Fruit fly (Drosophila melanogaster): Measurements from ENCODE around the gene Kots.

The Kots gene

DNA sequence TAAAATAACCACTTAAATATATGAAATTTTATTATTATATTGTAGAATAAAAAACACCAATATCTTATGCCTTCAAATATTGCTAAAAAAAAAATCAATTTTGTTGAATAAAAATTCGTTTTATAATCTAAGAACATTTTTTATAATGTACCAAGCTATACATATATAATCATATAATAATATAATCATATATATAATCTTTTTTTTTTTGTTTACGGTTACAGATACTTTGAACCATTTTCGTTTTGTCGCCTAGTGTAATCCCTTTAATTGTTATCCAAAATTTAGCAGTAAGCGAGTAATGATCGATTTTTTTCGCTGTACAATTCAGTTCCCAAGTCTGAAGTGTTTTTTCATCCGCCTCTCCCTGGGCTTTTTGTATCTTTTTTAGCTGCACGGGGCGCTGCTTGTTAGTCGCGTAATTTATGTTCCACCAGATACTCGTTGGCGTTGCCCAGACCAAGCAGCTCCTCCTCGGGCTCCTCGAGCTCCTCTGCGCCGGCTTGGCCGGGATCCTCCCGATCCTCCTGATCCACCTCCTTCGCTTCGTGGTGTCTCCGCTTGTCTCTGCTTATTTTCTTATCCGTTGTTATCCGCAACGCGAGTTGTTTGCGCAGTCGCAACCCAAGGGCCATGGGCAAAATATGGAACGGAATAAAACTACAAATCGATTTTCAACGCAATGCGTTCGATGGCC, 24.5 kb downstream of the Kots start (continued):
- TF ChIP-seq ss (GFP tag; optimal IDR thresholded peaks at IDR 0.05) (no peak), CG6276 (GFP tag; optimal IDR thresholded peaks at IDR 0.05) (no peak), eg (GFP tag; IDR thresholded peaks at IDR 0.05) (no peak), Ets21C (GFP tag; optimal IDR thresholded peaks at IDR 0.05) (no peak), CG16779 (tag; optimal IDR thresholded peaks at IDR 0.05) (no peak), CG11294 (GFP tag; IDR thresholded peaks at IDR 0.05) (no peak), fkh (GFP tag; optimal IDR thresholded peaks at IDR 0.05) (no peak), CG9139 (GFP tag; optimal IDR thresholded peaks at IDR 0.05) (no peak), dac (GFP tag; optimal IDR thresholded peaks at IDR 0.05) (no peak), CG10669 (GFP tag; optimal IDR thresholded peaks at IDR 0.05) (no peak), Sox15 (GFP tag; optimal IDR thresholded peaks at IDR 0.05) (no peak), CG11762 (GFP tag; optimal IDR thresholded peaks at IDR 0.05; ENCODE audit: insufficient read depth) (no peak), spab (GFP tag; optimal IDR thresholded peaks at IDR 0.05) (peak; percentile 16), Lpt (GFP tag; optimal IDR thresholded peaks at IDR 0.05) (no peak), Sox14 (GFP tag; optimal IDR thresholded peaks at IDR 0.05) (no peak), Gug (GFP tag; IDR thresholded peaks at IDR 0.05) (no peak), Hr39 (GFP tag; optimal IDR thresholded peaks at IDR 0.05) (no peak), CG6854 (GFP tag; optimal IDR thresholded peaks at IDR 0.05) (no peak), CG6163 (GFP tag; IDR thresholded peaks at IDR 0.05) (peak; percentile 54; the same call in 2 of the 3 replicates)

DNA sequence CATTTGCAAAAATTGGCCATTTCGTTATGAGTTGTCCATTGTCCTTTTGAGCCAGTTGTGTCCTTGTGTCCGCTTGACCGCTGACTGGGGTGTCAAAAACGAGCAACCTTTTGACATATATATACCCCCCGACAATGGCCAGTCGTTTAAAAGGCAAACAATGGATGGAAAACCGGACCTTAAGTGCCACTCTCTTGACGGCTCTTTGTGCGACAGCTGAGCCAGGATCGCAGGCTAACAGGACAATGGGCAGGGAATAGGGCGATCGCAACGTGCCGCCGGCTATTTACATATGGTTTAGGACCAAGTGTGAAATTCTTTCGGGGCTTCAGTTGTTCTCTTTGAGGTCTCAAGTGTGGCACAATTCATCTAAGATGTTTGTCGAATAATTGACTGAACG, 27.7 kb downstream of the Kots start:
- TF ChIP-seq Eip75B (GFP tag; optimal IDR thresholded peaks at IDR 0.05) = no peak
- TF ChIP-seq topi (GFP tag; optimal IDR thresholded peaks at IDR 0.05) = no peak
- no peak for TF ChIP-seq Met (GFP tag; optimal IDR thresholded peaks at IDR 0.05)
- no peak for TF ChIP-seq ss (GFP tag; optimal IDR thresholded peaks at IDR 0.05)
- TF ChIP-seq dac (GFP tag; optimal IDR thresholded peaks at IDR 0.05) = no peak

DNA sequence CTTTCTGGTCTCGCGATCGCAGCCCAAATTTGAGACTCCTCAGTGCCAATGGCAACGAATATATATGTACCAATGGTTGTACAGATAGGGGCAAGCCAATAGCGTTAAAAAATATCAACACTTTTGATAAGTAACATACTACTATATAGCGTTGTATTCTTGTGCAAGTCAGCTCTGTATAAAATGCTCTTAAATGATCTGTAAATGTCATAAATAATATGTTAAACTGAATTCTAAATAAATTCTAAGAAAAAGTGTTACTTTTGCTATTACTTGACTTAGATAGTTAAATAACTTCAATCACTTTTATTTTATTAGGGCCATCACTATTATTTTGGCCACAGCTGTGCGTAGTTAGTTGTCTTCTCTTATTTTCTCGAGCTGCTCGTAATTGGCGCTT, 29.4 kb downstream of the Kots start:
- peak; percentile 68 for TF ChIP-seq pdm3 (GFP tag; optimal IDR thresholded peaks at IDR 0.05)
- TF ChIP-seq fkh (GFP tag; optimal IDR thresholded peaks at IDR 0.05) = no peak
- no peak for TF ChIP-seq Gug (GFP tag; IDR thresholded peaks at IDR 0.05)
- TF ChIP-seq Hr38 (GFP tag; optimal IDR thresholded peaks at IDR 0.05) = no peak
- no peak for TF ChIP-seq CG6276 (GFP tag; optimal IDR thresholded peaks at IDR 0.05)
- peak; percentile 41 for TF ChIP-seq Ets21C (GFP tag; optimal IDR thresholded peaks at IDR 0.05)
- TF ChIP-seq OdsH (GFP tag; optimal IDR thresholded peaks at IDR 0.05) = peak; percentile 66
- TF ChIP-seq CG6163 (GFP tag; IDR thresholded peaks at IDR 0.05) = 0 out of 3 replicates have a peak, but pooled peaks have one; percentile 30
- peak in 1 of 2 experiments; percentile 31 for TF ChIP-seq salr (GFP tag; optimal IDR thresholded peaks at IDR 0.05)
- TF ChIP-seq CG11762 (GFP tag; optimal IDR thresholded peaks at IDR 0.05; ENCODE audit: insufficient read depth) = no peak
- TF ChIP-seq lz (GFP tag; optimal IDR thresholded peaks at IDR 0.05) = peak; percentile 67
- TF ChIP-seq CG11902 (GFP tag; optimal IDR thresholded peaks at IDR 0.05) = peak; percentile 10
- TF ChIP-seq Lpt (GFP tag; optimal IDR thresholded peaks at IDR 0.05) = no peak
- peak; percentile 24 for TF ChIP-seq Sox15 (GFP tag; optimal IDR thresholded peaks at IDR 0.05)
- no peak for TF ChIP-seq CG1621 (tag; optimal IDR thresholded peaks at IDR 0.05)
- TF ChIP-seq ss (GFP tag; optimal IDR thresholded peaks at IDR 0.05) = peak in 1 of 2 experiments; percentile 54
- TF ChIP-seq dsx (GFP tag; optimal IDR thresholded peaks at IDR 0.05; ENCODE audit: poor library complexity, severe bottlenecking) = peak; percentile 44
- TF ChIP-seq Met (GFP tag; optimal IDR thresholded peaks at IDR 0.05) = peak; percentile 72
- TF ChIP-seq Blimp-1 (GFP tag; optimal IDR thresholded peaks at IDR 0.05) = no peak
- peak; percentile 3 for TF ChIP-seq CG10669 (GFP tag; optimal IDR thresholded peaks at IDR 0.05)
- no peak for TF ChIP-seq CG9139 (GFP tag; optimal IDR thresholded peaks at IDR 0.05)
- peak; percentile 54 for TF ChIP-seq Sox14 (GFP tag; optimal IDR thresholded peaks at IDR 0.05)
- peak; percentile 70 for TF ChIP-seq CG34406 (GFP tag; optimal IDR thresholded peaks at IDR 0.05)
- TF ChIP-seq CG6792 (GFP tag; optimal IDR thresholded peaks at IDR 0.05) = peak; percentile 63
- TF ChIP-seq topi (GFP tag; optimal IDR thresholded peaks at IDR 0.05) = peak; percentile 67
- TF ChIP-seq Hr4 (GFP tag; optimal IDR thresholded peaks at IDR 0.05) = peak; percentile 34
- peak; percentile 72 for TF ChIP-seq Sox102F (GFP tag; optimal IDR thresholded peaks at IDR 0.05)
- peak; percentile 71 for TF ChIP-seq CG8632 (GFP tag; optimal IDR thresholded peaks at IDR 0.05)
- TF ChIP-seq CG4318 (GFP tag; optimal IDR thresholded peaks at IDR 0.05) = no peak
- TF ChIP-seq CG15336 (GFP tag; IDR thresholded peaks at IDR 0.05) = no peak
- peak; percentile 35 for TF ChIP-seq CG8319 (GFP tag; optimal IDR thresholded peaks at IDR 0.05)
- TF ChIP-seq CG11294 (GFP tag; IDR thresholded peaks at IDR 0.05) = no peak
- peak; percentile 95 for TF ChIP-seq Eip78C (GFP tag)
- no peak for TF ChIP-seq spab (GFP tag; optimal IDR thresholded peaks at IDR 0.05)
- peak; percentile 60 for TF ChIP-seq acj6 (GFP tag; optimal IDR thresholded peaks at IDR 0.05)
- TF ChIP-seq cyc (GFP tag; optimal IDR thresholded peaks at IDR 0.05) = no peak
- TF ChIP-seq achi (GFP tag; optimal IDR thresholded peaks at IDR 0.05) = peak; percentile 70
- TF ChIP-seq CG3032 (tag; optimal IDR thresholded peaks at IDR 0.05) = peak; percentile 37

Measured in whole organism, prepupa.